Worm (Caenorhabditis elegans): Measurements from ENCODE around the gene pals-18.

pals-18 gene

DNA sequence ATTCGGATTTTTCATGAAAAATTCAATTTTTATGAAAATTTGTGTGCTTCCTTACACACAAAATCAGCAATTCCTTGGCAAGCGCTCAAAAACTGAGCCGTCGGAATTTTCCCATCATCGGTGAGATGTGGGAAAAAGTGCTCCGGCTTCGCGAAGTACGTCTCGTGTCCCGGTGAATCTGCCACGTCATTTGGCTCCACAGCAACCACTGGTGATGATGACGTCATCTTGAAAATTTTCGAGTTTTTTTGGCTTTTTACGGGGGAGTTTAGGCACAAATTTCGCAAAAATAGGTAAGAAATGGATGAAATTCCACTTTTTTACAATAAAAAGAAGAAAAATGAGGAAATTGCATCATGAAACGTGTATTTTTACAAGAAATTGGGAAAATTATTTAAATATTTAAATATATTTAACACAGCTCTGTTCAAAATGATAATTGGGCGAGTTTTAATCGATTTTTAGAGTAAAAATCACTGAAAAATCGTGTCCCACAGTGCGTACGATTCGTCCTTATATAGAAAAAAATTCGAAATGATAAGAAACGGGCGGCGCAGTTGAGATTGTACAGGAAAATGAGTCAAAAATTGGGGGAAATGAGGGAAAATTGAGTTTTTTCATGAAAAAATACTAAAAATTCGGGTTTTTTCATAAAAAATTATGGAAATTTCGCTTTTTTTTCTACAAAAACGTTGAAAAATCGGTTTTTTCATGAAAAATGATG is 10.8 kb downstream of the pals-18 start, which contains the start of gene Y82E9BR.14:
Gene Y82E9BR.14 (minus strand): TSS at position 227 of the 724 bp plus-strand sequence.
- TF ChIP-seq snpc-4 (tag; optimal IDR thresholded peaks at IDR 0.05) (no peak), ztf-11 (tag; optimal IDR thresholded peaks at IDR 0.05) (no peak), zip-8 (tag; optimal IDR thresholded peaks at IDR 0.05) (peak; percentile 74)

DNA sequence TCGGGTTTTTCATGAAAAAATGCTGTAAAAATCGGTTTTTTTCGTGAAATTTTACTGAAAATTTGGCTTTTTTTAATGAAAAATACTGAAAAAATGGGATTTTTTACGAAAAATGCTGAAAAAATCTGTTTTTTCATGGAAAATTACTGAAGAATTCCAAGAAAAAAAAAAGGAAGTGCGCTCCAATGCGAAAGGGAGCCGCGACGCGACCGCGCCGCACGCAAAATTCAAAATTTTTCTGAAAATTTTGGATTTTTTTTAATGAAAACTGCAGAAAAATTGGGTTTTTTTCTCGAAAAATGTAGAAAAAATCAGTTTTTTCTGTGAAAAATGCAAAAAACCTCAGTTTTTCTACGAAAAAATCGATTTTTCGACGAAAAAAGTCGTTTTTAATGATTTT is 13.4 kb downstream of the pals-18 start:
- TF ChIP-seq nhr-28 (tag; optimal IDR thresholded peaks at IDR 0.05) (no peak), cnd-1 (tag; optimal IDR thresholded peaks at IDR 0.05) (no peak), nhr-76 (tag; optimal IDR thresholded peaks at IDR 0.05) (no peak), unc-39 (tag; optimal IDR thresholded peaks at IDR 0.05) (no peak), pha-4 (tag; optimal IDR thresholded peaks at IDR 0.05) (no peak), mab-5 (tag; optimal IDR thresholded peaks at IDR 0.05) (no peak), lin-32 (GFP tag; optimal IDR thresholded peaks at IDR 0.05) (no peak), nhr-2 (tag; optimal IDR thresholded peaks at IDR 0.05) (no peak), ces-1 (GFP tag; optimal IDR thresholded peaks at IDR 0.05) (no peak), lin-13 (tag; optimal IDR thresholded peaks at IDR 0.05) (no peak), mep-1 (tag; optimal IDR thresholded peaks at IDR 0.05) (no peak), blmp-1 (tag; optimal IDR thresholded peaks at IDR 0.05) (no peak), ztf-11 (tag; optimal IDR thresholded peaks at IDR 0.05) (no peak)

DNA sequence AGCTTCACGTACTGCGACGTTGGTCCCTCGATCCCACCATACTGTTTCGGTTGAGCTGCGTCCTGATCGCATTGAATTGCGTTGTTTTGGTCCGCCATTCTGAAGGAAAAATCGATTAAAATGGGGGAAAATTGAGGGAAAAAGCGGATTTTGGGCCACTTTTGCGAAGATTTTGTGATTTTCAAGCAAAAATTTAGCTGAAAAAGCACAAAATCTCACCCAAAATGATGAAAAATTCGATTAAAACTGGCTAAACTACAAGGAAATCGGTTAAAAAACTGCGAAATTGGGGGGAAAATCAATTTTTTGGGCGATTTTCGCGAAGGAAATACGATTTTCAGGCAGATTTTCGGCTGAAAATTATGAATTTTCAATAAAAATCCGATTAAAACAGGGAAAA is 13.9 kb downstream of the pals-18 start, which contains the start of gene elc-1:
Gene elc-1 (minus strand): TSS at position 101 of the 400 bp plus-strand sequence.
- TF ChIP-seq ceh-43 (GFP tag; optimal IDR thresholded peaks at IDR 0.05) (no peak), flh-1 (GFP tag; optimal IDR thresholded peaks at IDR 0.05) (no peak), nhr-2 (tag; optimal IDR thresholded peaks at IDR 0.05) (no peak), nhr-28 (tag; optimal IDR thresholded peaks at IDR 0.05) (no peak), zip-8 (tag; optimal IDR thresholded peaks at IDR 0.05) (no peak), elt-3 (tag; optimal IDR thresholded peaks at IDR 0.05) (no peak), ztf-11 (tag; optimal IDR thresholded peaks at IDR 0.05) (no peak), ces-1 (GFP tag; optimal IDR thresholded peaks at IDR 0.05) (no peak), mab-5 (tag; optimal IDR thresholded peaks at IDR 0.05) (no peak), snpc-4 (tag; optimal IDR thresholded peaks at IDR 0.05) (no peak), cnd-1 (tag; optimal IDR thresholded peaks at IDR 0.05) (no peak), pha-4 (tag; optimal IDR thresholded peaks at IDR 0.05) (no peak), drap-1 (GFP tag; optimal IDR thresholded peaks at IDR 0.05) (no peak), tbx-8 (GFP tag; optimal IDR thresholded peaks at IDR 0.05) (no peak), lin-32 (GFP tag; optimal IDR thresholded peaks at IDR 0.05) (no peak)

DNA sequence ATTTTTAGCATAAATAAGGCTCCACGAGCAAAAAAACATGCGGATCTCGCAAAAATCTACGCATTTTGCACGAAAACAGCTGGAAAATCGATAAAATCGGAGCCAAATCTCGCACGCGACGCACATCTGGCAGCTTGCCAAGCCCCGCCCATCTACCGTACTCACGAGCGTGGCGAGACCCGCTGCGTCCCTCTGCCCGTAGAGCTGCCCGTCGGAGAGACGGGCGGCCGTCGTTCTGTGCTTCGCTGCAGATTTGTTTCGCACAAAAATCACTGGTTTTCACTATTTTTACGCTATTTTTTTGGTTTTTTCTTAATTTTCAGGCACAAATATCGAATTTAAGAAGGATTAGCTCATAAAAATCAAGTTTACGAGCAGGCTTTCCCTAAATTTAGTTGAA is 15.5 kb downstream of the pals-18 start:
- TF ChIP-seq unc-39 (tag; optimal IDR thresholded peaks at IDR 0.05) (no peak), mab-5 (tag; optimal IDR thresholded peaks at IDR 0.05) (no peak), tbx-8 (GFP tag; optimal IDR thresholded peaks at IDR 0.05) (no peak), lin-32 (GFP tag; optimal IDR thresholded peaks at IDR 0.05) (no peak), ces-1 (GFP tag; optimal IDR thresholded peaks at IDR 0.05) (no peak), unc-120 (tag; optimal IDR thresholded peaks at IDR 0.05; ENCODE audit: poor library complexity, severe bottlenecking) (no peak), bed-3 (GFP tag; optimal IDR thresholded peaks at IDR 0.05) (no peak), ceh-83 (GFP tag; optimal IDR thresholded peaks at IDR 0.05) (no peak), lsy-2 (tag; optimal IDR thresholded peaks at IDR 0.05) (peak; percentile 97), unc-62 (GFP tag; optimal IDR thresholded peaks at IDR 0.05) (peak; percentile 22), sem-2 (GFP tag; optimal IDR thresholded peaks at IDR 0.05) (no peak), ceh-39 (tag; optimal IDR thresholded peaks at IDR 0.05) (peak; percentile 56), sptf-1 (tag; optimal IDR thresholded peaks at IDR 0.05) (peak; percentile 65), snpc-4 (tag; optimal IDR thresholded peaks at IDR 0.05) (no peak), nhr-237 (tag; optimal IDR thresholded peaks at IDR 0.05) (peak; percentile 86), nhr-76 (tag; optimal IDR thresholded peaks at IDR 0.05) (no peak), elt-1 (tag; optimal IDR thresholded peaks at IDR 0.05; ENCODE audit: borderline replicate concordance, insufficient read depth) (no peak), nhr-28 (tag; optimal IDR thresholded peaks at IDR 0.05) (no peak), ham-2 (GFP tag; optimal IDR thresholded peaks at IDR 0.05) (peak; percentile 33), nhr-2 (tag; optimal IDR thresholded peaks at IDR 0.05) (no peak), zip-8 (tag; optimal IDR thresholded peaks at IDR 0.05) (no peak), nhr-12 (tag; optimal IDR thresholded peaks at IDR 0.05) (no peak), hlh-1 (tag; optimal IDR thresholded peaks at IDR 0.05) (peak; percentile 46), elt-3 (tag; optimal IDR thresholded peaks at IDR 0.05) (no peak), mep-1 (tag; optimal IDR thresholded peaks at IDR 0.05) (peak; percentile 77), lin-13 (tag; optimal IDR thresholded peaks at IDR 0.05) (peak; percentile 93), mls-2 (tag; optimal IDR thresholded peaks at IDR 0.05) (peak; percentile 47), drap-1 (GFP tag; optimal IDR thresholded peaks at IDR 0.05) (no peak), ztf-11 (tag; optimal IDR thresholded peaks at IDR 0.05) (no peak), ceh-43 (GFP tag; optimal IDR thresholded peaks at IDR 0.05) (no peak), pha-4 (tag; optimal IDR thresholded peaks at IDR 0.05) (peak; percentile 95), flh-1 (GFP tag; optimal IDR thresholded peaks at IDR 0.05) (no peak), blmp-1 (tag; optimal IDR thresholded peaks at IDR 0.05) (no peak), M03D4.4 (tag; optimal IDR thresholded peaks at IDR 0.05) (peak; percentile 26), cnd-1 (tag; optimal IDR thresholded peaks at IDR 0.05) (peak; percentile 44)
